Worm (Caenorhabditis elegans): ENCODE measurements around the gene srp-1.

DNA sequence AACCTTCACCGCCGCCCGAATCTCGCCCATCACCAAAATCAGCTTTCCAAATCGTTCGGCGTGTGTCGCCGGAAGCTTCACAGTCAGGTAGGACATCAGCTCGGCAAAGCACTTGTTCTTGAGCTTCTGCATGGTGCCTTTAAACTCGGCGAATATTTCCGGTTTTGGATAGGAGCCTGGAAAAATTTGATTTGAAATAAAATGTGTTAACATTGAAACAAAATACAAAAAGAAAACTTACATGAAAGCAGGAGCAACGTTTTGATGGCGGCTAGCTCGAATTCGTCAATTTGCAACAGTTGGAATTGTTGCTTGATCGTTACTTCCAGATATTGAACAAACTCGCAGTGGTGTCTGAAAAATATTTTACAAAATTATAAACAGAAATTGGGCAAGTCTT lies 49.6 kb downstream of the srp-1 start:
- TF ChIP-seq lin-29 (GFP tag; IDR thresholded peaks at IDR 0.05) = no peak
- no peak for TF ChIP-seq zip-11 (GFP tag; IDR thresholded peaks at IDR 0.05)
- TF ChIP-seq skn-1 (tag; optimal IDR thresholded peaks at IDR 0.05) = no peak
- no peak for TF ChIP-seq D1046.2 (GFP tag; IDR thresholded peaks at IDR 0.05)

All from whole organism, L4 larva.